Fruit fly (Drosophila melanogaster) S2 (cell line): Measurements from ENCODE around the gene Mcm7.

Experiments
- CG8478 ChIP-seq: fragments of >200 bp; optimal IDR thresholded peaks from 2 replicates; lab custom pipeline; 2018
- CTCF ChIP-seq, 2 experiments: fragments of >200 bp; optimal IDR thresholded peaks; 2 replicates each; lab custom pipeline; 2018

DNA sequence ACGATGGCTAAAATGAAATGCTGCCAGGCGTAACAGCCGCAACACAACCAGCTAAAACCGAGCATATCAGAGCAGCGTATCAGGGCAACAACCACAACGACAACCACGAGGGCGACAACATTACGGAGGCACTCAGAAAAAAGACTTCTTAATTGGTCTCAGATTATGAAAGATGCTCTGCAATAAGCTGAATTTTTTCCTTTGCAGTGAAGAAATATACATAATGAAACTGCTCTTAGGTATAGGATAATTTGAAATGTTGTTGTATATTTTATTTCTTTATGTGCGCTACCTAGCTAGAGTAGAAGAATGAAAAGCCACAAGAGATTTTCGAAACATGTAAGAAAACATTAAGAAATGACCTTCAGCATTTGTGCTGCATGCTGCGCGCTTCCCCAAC lies 38.1 kb downstream of the Mcm7 start:
- no peak for TF ChIP-seq CTCF (optimal IDR thresholded peaks at IDR 0.05; lab: Kevin White, UChicago)
- TF ChIP-seq CG8478, result no peak
